Fruit fly (Drosophila melanogaster): Measurements from ENCODE around the gene Arl1.
A peak's percentile ranks its signal among the peaks of the same experiment; 100 is the strongest.

Arl1 gene

dm6 chr3L:16001164-16001679 lies 18.3 kb downstream of the Arl1 start (continued):
- TF ChIP-seq CG10631 (GFP tag; optimal IDR thresholded peaks at IDR 0.05) (peak; percentile 23), achi (GFP tag; optimal IDR thresholded peaks at IDR 0.05) (peak; percentile 67), Ets96B (tag; optimal IDR thresholded peaks at IDR 0.05) (no peak), CG8119 (GFP tag; IDR thresholded peaks at IDR 0.05) (peak; percentile 91), Smox (GFP tag; optimal IDR thresholded peaks at IDR 0.05) (peak; percentile 45), Met (GFP tag; optimal IDR thresholded peaks at IDR 0.05) (peak; percentile 53), CG10669 (GFP tag; optimal IDR thresholded peaks at IDR 0.05) (no peak), CG7368 (GFP tag; optimal IDR thresholded peaks at IDR 0.05) (no peak), Ets21C (GFP tag; optimal IDR thresholded peaks at IDR 0.05) (no peak), CG6276 (GFP tag; optimal IDR thresholded peaks at IDR 0.05) (peak; percentile 88), Sox14 (GFP tag; optimal IDR thresholded peaks at IDR 0.05) (peak; percentile 62), CG4318 (GFP tag; optimal IDR thresholded peaks at IDR 0.05) (peak; percentile 61), CG34406 (GFP tag; optimal IDR thresholded peaks at IDR 0.05) (no peak), Hr38 (GFP tag; optimal IDR thresholded peaks at IDR 0.05) (peak; percentile 16), dsx (GFP tag; optimal IDR thresholded peaks at IDR 0.05; ENCODE audit: poor library complexity, severe bottlenecking) (no peak), CG6854 (GFP tag; optimal IDR thresholded peaks at IDR 0.05) (no peak), CG11762 (GFP tag; optimal IDR thresholded peaks at IDR 0.05; ENCODE audit: insufficient read depth) (no peak), esn (GFP tag; optimal IDR thresholded peaks at IDR 0.05) (peak; percentile 48), CG6808 (GFP tag; optimal IDR thresholded peaks at IDR 0.05) (no peak), salr (GFP tag; optimal IDR thresholded peaks at IDR 0.05) (peak in 1 of 2 experiments; percentile 60), CG11294 (GFP tag; IDR thresholded peaks at IDR 0.05) (peak; percentile 78), Eip75B (GFP tag; optimal IDR thresholded peaks at IDR 0.05) (no peak), pdm3 (GFP tag; optimal IDR thresholded peaks at IDR 0.05) (peak; percentile 80)

DNA sequence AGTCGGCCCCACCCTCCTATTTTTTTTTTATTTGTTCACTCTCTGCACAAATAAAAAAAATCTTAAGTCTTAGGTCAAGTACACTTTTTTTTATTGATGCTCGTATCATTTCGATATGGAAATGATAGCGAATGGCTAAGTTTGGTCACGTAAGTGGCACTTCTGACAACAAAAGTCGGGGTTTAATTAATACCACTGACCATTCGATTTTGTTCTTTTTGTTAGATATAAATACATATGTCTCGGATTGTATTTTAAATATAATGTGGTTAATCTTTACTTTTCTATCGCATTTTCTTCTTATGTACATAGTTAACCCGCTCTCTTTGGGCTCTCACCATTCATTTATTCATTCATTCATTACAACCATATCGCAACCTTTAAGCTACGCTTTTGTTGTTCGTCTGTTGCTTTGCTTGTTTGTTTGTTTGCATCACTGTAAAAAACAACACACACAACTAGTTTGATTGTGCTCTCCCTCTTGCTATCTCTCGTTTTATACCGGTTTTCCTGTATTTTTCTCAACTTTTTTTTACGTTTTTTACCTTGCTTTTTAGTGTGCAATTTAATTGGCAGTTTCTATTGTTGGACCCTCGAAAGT lies 19.3 kb downstream of the Arl1 start:
- TF ChIP-seq vri (GFP tag; optimal IDR thresholded peaks at IDR 0.05) (no peak), Sox15 (GFP tag; optimal IDR thresholded peaks at IDR 0.05) (no peak), CG4318 (GFP tag; optimal IDR thresholded peaks at IDR 0.05) (no peak), CG8632 (GFP tag; optimal IDR thresholded peaks at IDR 0.05) (no peak), Smox (GFP tag; optimal IDR thresholded peaks at IDR 0.05) (no peak), CG10631 (GFP tag; optimal IDR thresholded peaks at IDR 0.05) (peak; percentile 9), Sox102F (GFP tag; optimal IDR thresholded peaks at IDR 0.05) (no peak), cyc (GFP tag; optimal IDR thresholded peaks at IDR 0.05) (no peak), CG6808 (GFP tag; optimal IDR thresholded peaks at IDR 0.05) (peak; percentile 61), Hr38 (GFP tag; optimal IDR thresholded peaks at IDR 0.05) (no peak), CG6276 (GFP tag; optimal IDR thresholded peaks at IDR 0.05) (peak; percentile 89), eg (GFP tag; IDR thresholded peaks at IDR 0.05) (peak; percentile 74), CG11762 (GFP tag; optimal IDR thresholded peaks at IDR 0.05; ENCODE audit: insufficient read depth) (no peak), svp (GFP tag) (peak; percentile 48), Gug (GFP tag; IDR thresholded peaks at IDR 0.05) (0 out of 2 replicates have a peak, but pooled peaks have one; percentile 30), CG8319 (GFP tag; optimal IDR thresholded peaks at IDR 0.05) (no peak), salr (GFP tag; optimal IDR thresholded peaks at IDR 0.05) (peak in 1 of 2 experiments; percentile 3), spab (GFP tag; optimal IDR thresholded peaks at IDR 0.05) (no peak), lz (GFP tag; optimal IDR thresholded peaks at IDR 0.05) (no peak), Hr39 (GFP tag; optimal IDR thresholded peaks at IDR 0.05) (no peak), achi (GFP tag; optimal IDR thresholded peaks at IDR 0.05) (peak; percentile 12), fd85E (GFP tag; optimal IDR thresholded peaks at IDR 0.05) (no peak), CG9139 (GFP tag; optimal IDR thresholded peaks at IDR 0.05) (peak; percentile 55), CG3919 (GFP tag; optimal IDR thresholded peaks at IDR 0.05) (peak; percentile 10), Eip78C (GFP tag) (peak; percentile 86), pdm3 (GFP tag; optimal IDR thresholded peaks at IDR 0.05) (peak; percentile 37), CG32006 (GFP tag; optimal IDR thresholded peaks at IDR 0.05) (peak; percentile 80), Lpt (GFP tag; optimal IDR thresholded peaks at IDR 0.05) (peak; percentile 30), CG11902 (GFP tag; optimal IDR thresholded peaks at IDR 0.05) (no peak), Hr4 (GFP tag; optimal IDR thresholded peaks at IDR 0.05) (peak; percentile 82), Ets96B (tag; optimal IDR thresholded peaks at IDR 0.05) (peak; percentile 43), CG16779 (tag; optimal IDR thresholded peaks at IDR 0.05) (peak; percentile 66), esn (GFP tag; optimal IDR thresholded peaks at IDR 0.05) (no peak), CG11294 (GFP tag; IDR thresholded peaks at IDR 0.05) (no peak), Sox14 (GFP tag; optimal IDR thresholded peaks at IDR 0.05) (peak; percentile 20), CG15336 (GFP tag; IDR thresholded peaks at IDR 0.05) (peak; percentile 71), CG6163 (GFP tag; IDR thresholded peaks at IDR 0.05) (peak; percentile 46; the same call in 2 of the 3 replicates), dac (GFP tag; optimal IDR thresholded peaks at IDR 0.05) (peak; percentile 29), CG10669 (GFP tag; optimal IDR thresholded peaks at IDR 0.05) (peak; percentile 24)

Data from whole organism, prepupa.